7 worm cellular contexts compared by ENCODE assay signal in genomic region chrV:8428585-8429414, ce11.
A peak's percentile ranks its signal among the peaks of the same experiment; 100 is the strongest.
TF ChIP-seq lines count a peak whose summit lies in the region.

No protein-coding gene starts in this region.

TF ChIP-seq in whole organism, L1 larva, 84 proteins besides CTCF, POLR2A, EP300 and RAD21 (continues in another document):
- no peak for TF ChIP-seq nhr-76 (tag; optimal IDR thresholded peaks at IDR 0.05; lab: Kevin White, UChicago)
- TF ChIP-seq xbp-1 (tag; optimal IDR thresholded peaks at IDR 0.05; lab: Kevin White, UChicago): peak; percentile 10
- TF ChIP-seq alr-1 (tag; optimal IDR thresholded peaks at IDR 0.05; lab: Kevin White, UChicago; ENCODE audit: borderline replicate concordance): no peak
- no peak for TF ChIP-seq skn-1 (tag; optimal IDR thresholded peaks at IDR 0.05; lab: Kevin White, UChicago)
- TF ChIP-seq vab-15 (tag; optimal IDR thresholded peaks at IDR 0.05; lab: Kevin White, UChicago): no peak
- TF ChIP-seq nhr-71 (tag; optimal IDR thresholded peaks at IDR 0.05; lab: Kevin White, UChicago): peak; percentile 66
- no peak for TF ChIP-seq nhr-28 (tag; optimal IDR thresholded peaks at IDR 0.05; lab: Kevin White, UChicago)
- TF ChIP-seq fkh-4 (tag; optimal IDR thresholded peaks at IDR 0.05; lab: Kevin White, UChicago; ENCODE audit: borderline replicate concordance): no peak
- peak; percentile 64 for TF ChIP-seq dsc-1 (tag; optimal IDR thresholded peaks at IDR 0.05; lab: Kevin White, UChicago)
- TF ChIP-seq ces-1 (GFP tag; optimal IDR thresholded peaks at IDR 0.05; lab: Kevin White, UChicago): no peak
- peak; percentile 6 to 24 for TF ChIP-seq lsy-2 (tag; optimal IDR thresholded peaks at IDR 0.05; lab: Kevin White, UChicago)
- no peak for TF ChIP-seq jun-1 (tag; optimal IDR thresholded peaks at IDR 0.05; lab: Kevin White, UChicago)
- TF ChIP-seq ets-5 (GFP tag; IDR thresholded peaks at IDR 0.05; lab: Robert Waterston, UW): no peak

TF ChIP-seq in whole organism, L2 larva, 48 proteins besides CTCF, POLR2A, EP300 and RAD21 (continues in another document):
- TF ChIP-seq crh-2 (tag; optimal IDR thresholded peaks at IDR 0.05; lab: Kevin White, UChicago) (no peak), ama-1 (optimal IDR thresholded peaks at IDR 0.05; lab: Kevin White, UChicago) (no peak), sma-9 (GFP tag; optimal IDR thresholded peaks at IDR 0.05; lab: Kevin White, UChicago) (peak; percentile 71), sma-9 (tag; optimal IDR thresholded peaks at IDR 0.05; lab: Kevin White, UChicago) (no peak), ztf-11 (tag; optimal IDR thresholded peaks at IDR 0.05; lab: Kevin White, UChicago) (no peak), ztf-1 (GFP tag; conservative IDR thresholded peaks at IDR 0.05; lab: Robert Waterston, UW) (no peak), lin-39 (tag; optimal IDR thresholded peaks at IDR 0.05; lab: Kevin White, UChicago) (no peak), C34F6.9 (tag; optimal IDR thresholded peaks at IDR 0.05; lab: Kevin White, UChicago) (peak; percentile 59), F13H6.1 (tag; optimal IDR thresholded peaks at IDR 0.05; lab: Kevin White, UChicago) (no peak), aly-2 (tag; optimal IDR thresholded peaks at IDR 0.05; lab: Kevin White, UChicago) (no peak), nhr-77 (tag; optimal IDR thresholded peaks at IDR 0.05; lab: Kevin White, UChicago) (no peak), sem-4 (tag; optimal IDR thresholded peaks at IDR 0.05; lab: Kevin White, UChicago) (no peak), blmp-1 (tag; optimal IDR thresholded peaks at IDR 0.05; lab: Kevin White, UChicago; ENCODE audit: insufficient read depth) (no peak), nhr-25 (tag; optimal IDR thresholded peaks at IDR 0.05; lab: Kevin White, UChicago) (no peak)

TF ChIP-seq in whole organism, L3 larva, 47 proteins besides CTCF, POLR2A, EP300 and RAD21 (continues in another document):
- TF ChIP-seq lin-15B (tag; optimal IDR thresholded peaks at IDR 0.05; lab: Kevin White, UChicago): no peak
- no peak for TF ChIP-seq jun-1 (tag; optimal IDR thresholded peaks at IDR 0.05; lab: Kevin White, UChicago)
- no peak for TF ChIP-seq nhr-77 (tag; optimal IDR thresholded peaks at IDR 0.05; lab: Kevin White, UChicago)
- TF ChIP-seq nhr-76 (tag; optimal IDR thresholded peaks at IDR 0.05; lab: Kevin White, UChicago): no peak
- peak; percentile 54 for TF ChIP-seq hmg-11 (tag; optimal IDR thresholded peaks at IDR 0.05; lab: Kevin White, UChicago)
- no peak for TF ChIP-seq ama-1 (optimal IDR thresholded peaks at IDR 0.05; lab: Kevin White, UChicago)
- TF ChIP-seq mdl-1 (tag; optimal IDR thresholded peaks at IDR 0.05; lab: Kevin White, UChicago): no peak
- TF ChIP-seq nhr-23 (tag; optimal IDR thresholded peaks at IDR 0.05; lab: Kevin White, UChicago): no peak
- no peak for TF ChIP-seq nhr-237 (tag; optimal IDR thresholded peaks at IDR 0.05; lab: Kevin White, UChicago)
- TF ChIP-seq fos-1 (tag; optimal IDR thresholded peaks at IDR 0.05; lab: Kevin White, UChicago): no peak
- TF ChIP-seq elt-2 (tag; optimal IDR thresholded peaks at IDR 0.05; lab: Kevin White, UChicago): no peak
- no peak for TF ChIP-seq ceh-9 (tag; optimal IDR thresholded peaks at IDR 0.05; lab: Kevin White, UChicago)
- TF ChIP-seq nhr-43 (tag; optimal IDR thresholded peaks at IDR 0.05; lab: Kevin White, UChicago; ENCODE audit: poor library complexity, severe bottlenecking): no peak
- peak; percentile 44 for TF ChIP-seq nfya-1 (tag; optimal IDR thresholded peaks at IDR 0.05; lab: Kevin White, UChicago; ENCODE audit: insufficient read depth)

TF ChIP-seq in whole organism, L4 larva, 104 proteins besides CTCF, POLR2A, EP300 and RAD21 (continues in another document):
- 0 out of 2 replicates have a peak, but pooled peaks have one; percentile 22 for TF ChIP-seq hmg-1.1 (GFP tag; IDR thresholded peaks at IDR 0.05; lab: Robert Waterston, UW)
- no peak for TF ChIP-seq F10B5.3 (tag; optimal IDR thresholded peaks at IDR 0.05; lab: Kevin White, UChicago)
- TF ChIP-seq spr-1 (tag; optimal IDR thresholded peaks at IDR 0.05; lab: Kevin White, UChicago): no peak
- peak in 1 of 2 experiments; percentile 44 for TF ChIP-seq lsy-2 (tag; optimal IDR thresholded peaks at IDR 0.05; lab: Kevin White, UChicago)
- TF ChIP-seq Y105C5A.15 (GFP tag; IDR thresholded peaks at IDR 0.05; lab: Robert Waterston, UW): no peak
- no peak for TF ChIP-seq nhr-10 (tag; optimal IDR thresholded peaks at IDR 0.05; lab: Kevin White, UChicago)
- TF ChIP-seq nhr-6 (tag; optimal IDR thresholded peaks at IDR 0.05; lab: Kevin White, UChicago): no peak
- TF ChIP-seq dmd-6 (GFP tag; IDR thresholded peaks at IDR 0.05; lab: Robert Waterston, UW): no peak
- TF ChIP-seq hif-1 (tag; optimal IDR thresholded peaks at IDR 0.05; lab: Kevin White, UChicago): no peak
- TF ChIP-seq tag-97 (GFP tag; IDR thresholded peaks at IDR 0.05; lab: Robert Waterston, UW): no peak
- TF ChIP-seq unc-62 (GFP tag; optimal IDR thresholded peaks at IDR 0.05 in 1 of 2; lab: Kevin White, UChicago): peak in 1 of 2 experiments; percentile 96
- no peak for TF ChIP-seq unc-62 (tag; optimal IDR thresholded peaks at IDR 0.05; lab: Kevin White, UChicago)
- TF ChIP-seq lin-38 (GFP tag; IDR thresholded peaks at IDR 0.05; lab: Robert Waterston, UW): no peak
- TF ChIP-seq hlh-30 (tag; optimal IDR thresholded peaks at IDR 0.05; lab: Kevin White, UChicago; ENCODE audit: insufficient read depth): peak; percentile 38

TF ChIP-seq in whole organism, late embryonic, 69 proteins besides CTCF, POLR2A, EP300 and RAD21:
- no peak for TF ChIP-seq ceh-45 (GFP tag; IDR thresholded peaks at IDR 0.05; lab: Robert Waterston, UW)
- peak; percentile 21 for TF ChIP-seq ceh-31 (tag; optimal IDR thresholded peaks at IDR 0.05; lab: Kevin White, UChicago)
- TF ChIP-seq pros-1 (tag; optimal IDR thresholded peaks at IDR 0.05; lab: Kevin White, UChicago): peak; percentile 14
- TF ChIP-seq unc-42 (tag; optimal IDR thresholded peaks at IDR 0.05; lab: Kevin White, UChicago): peak; percentile 56
- no peak for TF ChIP-seq ceh-19 (GFP tag; optimal IDR thresholded peaks at IDR 0.05; lab: Kevin White, UChicago)
- TF ChIP-seq unc-55 (GFP tag; optimal IDR thresholded peaks at IDR 0.05; lab: Kevin White, UChicago): peak; percentile 28

TF ChIP-seq in whole organism, mixed stage, embryonic, 35 proteins besides CTCF, POLR2A, EP300 and RAD21:
- TF ChIP-seq snpc-4 (tag; optimal IDR thresholded peaks at IDR 0.05; lab: Kevin White, UChicago) (no peak), lsy-2 (tag; optimal IDR thresholded peaks at IDR 0.05; lab: Kevin White, UChicago) (peak; percentile 3), ces-1 (GFP tag; optimal IDR thresholded peaks at IDR 0.05; lab: Kevin White, UChicago) (peak; percentile 78), unc-120 (tag; optimal IDR thresholded peaks at IDR 0.05; lab: Kevin White, UChicago; ENCODE audit: poor library complexity, severe bottlenecking) (peak; percentile 2)
TF ChIP-seq in whole organism, mixed stage, embryonic: peak in this region for 3.

TF ChIP-seq in whole organism, young adult, 124 proteins besides CTCF, POLR2A, EP300 and RAD21:
- TF ChIP-seq hmg-1.2 (GFP tag; IDR thresholded peaks at IDR 0.05; lab: Robert Waterston, UW): peak; percentile 96
- no peak for TF ChIP-seq F10E7.11 (tag; optimal IDR thresholded peaks at IDR 0.05; lab: Kevin White, UChicago)
